Fruit fly (Drosophila melanogaster) whole organism, pupa: ENCODE data around the gene CG14711.

ENCODE experiments used
- CG10348 ChIP-seq: fragments of 200-800 bp; sonication (Bioruptor generic); IDR thresholded peaks from 2 replicates; pipeline ENCODE4 v1.3.6; 2022; ENCODE audit warnings: missing biosample characterization, missing genetic modification characterization
- CG15710 ChIP-seq: fragments of 200-800 bp; sonication (Bioruptor generic); optimal IDR thresholded peaks from 2 replicates; lab custom pipeline; 2018; ENCODE audit warnings: missing biosample characterization, mild to moderate bottlenecking, missing genetic modification characterization, moderate library complexity
- CG32121 ChIP-seq: fragments of 200-800 bp; sonication (Bioruptor generic); IDR thresholded peaks from 2 replicates; pipeline ENCODE4 v1.3.6; 2022; ENCODE audit warnings: missing biosample characterization, missing genetic modification characterization
- CG8301 ChIP-seq: fragments of 200-800 bp; sonication (Bioruptor generic); optimal IDR thresholded peaks from 2 replicates; lab custom pipeline; 2018; ENCODE audit warnings: missing biosample characterization, mild to moderate bottlenecking, missing genetic modification characterization
- CG9948 ChIP-seq: fragments of 200-800 bp; sonication (Bioruptor generic); optimal IDR thresholded peaks from 2 replicates; lab custom pipeline; 2018; ENCODE audit warnings: missing biosample characterization, mild to moderate bottlenecking, missing genetic modification characterization, moderate library complexity
- EcR ChIP-seq: fragments of 200-800 bp; sonication (Bioruptor generic); optimal IDR thresholded peaks from 3 replicates; lab custom pipeline; 2019; ENCODE audit warnings: missing biosample characterization, missing genetic modification characterization, mild to moderate bottlenecking, moderate library complexity, missing genetic modification reagents
- Pif1B ChIP-seq: fragments of 200-800 bp; sonication (Bioruptor generic); optimal IDR thresholded peaks from 3 replicates; lab custom pipeline; 2016; ENCODE audit warnings: missing biosample characterization, missing genetic modification characterization
- fd96Ca ChIP-seq: fragments of 200-800 bp; sonication (Bioruptor generic); IDR thresholded peaks from 3 replicates; pipeline ENCODE4 v1.3.6; 2022; ENCODE audit warnings: missing biosample characterization, missing genetic modification characterization

- peak; percentile 89 for TF ChIP-seq EcR (GFP tag; lab: Kevin White, UChicago)
- TF ChIP-seq CG8301 = no peak
- TF ChIP-seq Pif1B (GFP tag; lab: Kevin White, UChicago) = no peak
- no peak for TF ChIP-seq CG10348 (GFP tag; lab: Robert Waterston, UW)
- TF ChIP-seq fd96Ca (GFP tag; lab: Robert Waterston, UW) = no peak
- no peak for TF ChIP-seq CG15710
- no peak for TF ChIP-seq CG9948 (tag; lab: Kevin White, UChicago)
- TF ChIP-seq CG32121 = no peak
Observed at dm6 chr3R:11614107-11614506, 9.0 kb upstream of the CG14711 start.
